Worm (Caenorhabditis elegans) whole organism, L3 larva: Measurements from ENCODE around the gene immt-2.

ENCODE experiments used
- elt-1 ChIP-seq: fragments of 150-350 bp; optimal IDR thresholded peaks from 2 replicates; lab custom pipeline; 2014; ENCODE audit warnings: missing biosample characterization, missing genetic modification characterization
- nhr-11 ChIP-seq: fragments of 150-350 bp; optimal IDR thresholded peaks from 2 replicates; lab custom pipeline; 2014; ENCODE audit warnings: missing biosample characterization, missing genetic modification characterization
- nhr-43 ChIP-seq: sonication (generic microtip); optimal IDR thresholded peaks from 2 replicates; lab custom pipeline; 2016; ENCODE audit warnings: mild to moderate bottlenecking, missing genetic modification characterization, missing compliant biosample characterization; ENCODE audit not compliant: poor library complexity, severe bottlenecking
- zag-1 ChIP-seq: fragments of 150-350 bp; optimal IDR thresholded peaks from 2 replicates; lab custom pipeline; 2014; ENCODE audit warnings: missing biosample characterization, missing genetic modification characterization

DNA sequence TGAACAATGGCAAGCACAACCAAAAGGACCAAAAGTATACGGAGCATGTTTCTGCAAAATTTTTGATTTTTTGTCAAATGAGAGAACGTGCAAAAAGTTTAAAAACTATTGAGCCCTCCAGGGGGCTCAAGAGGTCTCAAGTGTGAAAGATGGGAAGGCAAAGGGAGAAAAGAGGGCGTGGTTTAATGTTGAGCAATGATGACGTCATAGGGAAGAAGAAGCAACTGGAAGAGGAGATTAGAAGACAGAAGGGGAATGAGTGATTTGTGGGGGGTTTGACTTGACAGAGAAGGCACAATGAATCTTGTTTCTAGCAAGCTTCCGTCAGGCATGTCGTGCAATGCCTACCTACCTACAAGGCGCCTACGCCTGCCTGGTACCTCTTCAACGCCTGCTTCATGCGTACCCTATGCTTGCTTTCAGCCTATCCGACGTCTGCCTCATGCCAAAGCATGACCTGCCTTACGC lies 32.2 kb downstream of the immt-2 start, which contains the start of gene T20B3.14:
- TF ChIP-seq nhr-11 (tag; lab: Kevin White, UChicago) (no peak), nhr-43 (tag; lab: Kevin White, UChicago) (no peak), elt-1 (tag; lab: Kevin White, UChicago) (peak; percentile 1), zag-1 (tag; lab: Kevin White, UChicago) (no peak)
